Worm (Caenorhabditis elegans): ENCODE data around the gene nhr-130.

- no peak for TF ChIP-seq him-1 (tag; optimal IDR thresholded peaks at IDR 0.05)
- no peak for TF ChIP-seq dao-5 (tag; optimal IDR thresholded peaks at IDR 0.05)
- TF ChIP-seq W03F9.2 (tag; optimal IDR thresholded peaks at IDR 0.05): no peak
Measured at ce11 chrV:446574-446973, 36.6 kb downstream of the nhr-130 start, which contains the start of gene srh-34.

Measured in whole organism, L4/young adult.